Fruit fly (Drosophila melanogaster) whole organism, embryonic: ENCODE measurements around the gene Rsph3.

Source experiments
- CG10267 ChIP-seq: fragments of 200-800 bp; sonication (Bioruptor generic); optimal IDR thresholded peaks from 2 replicates; lab custom pipeline; 2018; ENCODE audit warnings: missing biosample characterization, mild to moderate bottlenecking, missing genetic modification characterization, moderate library complexity
- CG11560 ChIP-seq: fragments of 200-800 bp; sonication (Bioruptor generic); IDR thresholded peaks from 3 replicates; pipeline ENCODE4 v1.3.6; 2022; ENCODE audit warnings: missing biosample characterization, missing genetic modification characterization
- CG12744 ChIP-seq: fragments of 200-800 bp; sonication (Bioruptor generic); optimal IDR thresholded peaks from 2 replicates; lab custom pipeline; 2016; ENCODE audit warnings: missing biosample characterization, missing genetic modification characterization
- CG13296 ChIP-seq: fragments of 200-800 bp; sonication (Bioruptor generic); optimal IDR thresholded peaks from 3 replicates; lab custom pipeline; 2018; ENCODE audit warnings: missing biosample characterization, mild to moderate bottlenecking, missing genetic modification characterization
- CG13894 ChIP-seq: fragments of 200-800 bp; sonication (Bioruptor generic); optimal IDR thresholded peaks from 3 replicates; lab custom pipeline; 2018; ENCODE audit warnings: missing biosample characterization, mild to moderate bottlenecking, missing genetic modification characterization, moderate library complexity
- CG14710 ChIP-seq: fragments of 200-800 bp; sonication (Bioruptor generic); optimal IDR thresholded peaks from 3 replicates; lab custom pipeline; 2019; ENCODE audit warnings: missing biosample characterization, mild to moderate bottlenecking, missing genetic modification characterization, moderate library complexity
- CG1529 ChIP-seq: fragments of 200-800 bp; sonication (Bioruptor generic); optimal IDR thresholded peaks from 3 replicates; lab custom pipeline; 2018; ENCODE audit warnings: missing biosample characterization, missing genetic modification characterization
- CG15479 ChIP-seq: fragments of 200-800 bp; sonication (Bioruptor generic); optimal IDR thresholded peaks from 3 replicates; lab custom pipeline; 2019; ENCODE audit warnings: missing biosample characterization, mild to moderate bottlenecking, missing genetic modification characterization, moderate library complexity
- CG15601 ChIP-seq: fragments of 200-800 bp; sonication (Bioruptor generic); optimal IDR thresholded peaks from 3 replicates; lab custom pipeline; 2019; ENCODE audit warnings: missing biosample characterization, mild to moderate bottlenecking, missing genetic modification characterization, moderate library complexity
- CG18599 ChIP-seq: fragments of 200-800 bp; sonication (Bioruptor generic); optimal IDR thresholded peaks from 3 replicates; lab custom pipeline; 2017; ENCODE audit warnings: missing biosample characterization, missing genetic modification characterization, mild to moderate bottlenecking, moderate library complexity, missing genetic modification reagents
- CG32772 ChIP-seq: fragments of 200-800 bp; sonication (Bioruptor generic); IDR thresholded peaks from 2 replicates; pipeline ENCODE4 v1.3.6; 2022; ENCODE audit warnings: missing biosample characterization, missing genetic modification characterization
- CG33557 ChIP-seq: fragments of 200-800 bp; sonication (Bioruptor generic); optimal IDR thresholded peaks from 2 replicates; lab custom pipeline; 2019; ENCODE audit warnings: missing biosample characterization, mild to moderate bottlenecking, missing genetic modification characterization, moderate library complexity
- CG3838 ChIP-seq: fragments of 200-800 bp; sonication (Bioruptor generic); optimal IDR thresholded peaks from 3 replicates; lab custom pipeline; 2016; ENCODE audit warnings: missing biosample characterization, missing genetic modification characterization
- CG4424 ChIP-seq: fragments of 200-800 bp; sonication (Bioruptor generic); optimal IDR thresholded peaks from 3 replicates; lab custom pipeline; 2016; ENCODE audit warnings: missing biosample characterization, missing genetic modification characterization
- CG4617 ChIP-seq: fragments of 200-800 bp; sonication (Bioruptor generic); optimal IDR thresholded peaks from 3 replicates; lab custom pipeline; 2016; ENCODE audit warnings: missing biosample characterization, missing genetic modification characterization, borderline replicate concordance
- CG8359 ChIP-seq: fragments of 200-800 bp; sonication (Bioruptor generic); optimal IDR thresholded peaks from 2 replicates; lab custom pipeline; 2017; ENCODE audit warnings: missing biosample characterization, mild to moderate bottlenecking, missing genetic modification characterization, borderline replicate concordance
- CG8765 ChIP-seq: fragments of 200-800 bp; sonication (Bioruptor generic); IDR thresholded peaks from 2 replicates; pipeline ENCODE4 v1.3.6; 2022; ENCODE audit warnings: missing biosample characterization, missing genetic modification characterization
- Dek ChIP-seq: fragments of 200-800 bp; sonication (Bioruptor generic); optimal IDR thresholded peaks from 3 replicates; lab custom pipeline; 2019; ENCODE audit warnings: missing biosample characterization, mild to moderate bottlenecking, missing genetic modification characterization, moderate library complexity
- Dll ChIP-seq: fragments of 200-800 bp; sonication (Bioruptor generic); IDR thresholded peaks from 4 replicates; pipeline ENCODE4 v1.3.6; 2022; ENCODE audit warnings: missing biosample characterization, missing genetic modification characterization; ENCODE audit not compliant: partially characterized antibody
- Doc3 ChIP-seq: fragments of 200-800 bp; sonication (Bioruptor generic); IDR thresholded peaks from 3 replicates; pipeline ENCODE4 v1.3.6; 2022; ENCODE audit warnings: missing biosample characterization, missing genetic modification characterization; ENCODE audit not compliant: partially characterized antibody
- Eip74EF ChIP-seq, 2 experiments: fragments of 200-800 bp in 1 of 2; fragments of >200 bp in 1 of 2; sonication (Bioruptor generic) in 1 of 2; optimal IDR thresholded peaks; 2 replicates each; lab custom pipeline; 2017 to 2019; ENCODE audit warnings: missing biosample characterization in 2 of 2, missing genetic modification characterization in 2 of 2, mild to moderate bottlenecking in 1 of 2, moderate library complexity in 1 of 2
- HLH3B ChIP-seq: fragments of 200-800 bp; sonication (Bioruptor generic); IDR thresholded peaks from 2 replicates; pipeline ENCODE4 v1.3.6; 2022; ENCODE audit warnings: missing biosample characterization, missing genetic modification characterization
- HLH4C ChIP-seq: fragments of 200-800 bp; sonication (Bioruptor generic); IDR thresholded peaks from 3 replicates; pipeline ENCODE4 v1.3.6; 2022; ENCODE audit warnings: missing biosample characterization, missing genetic modification characterization; ENCODE audit not compliant: partially characterized antibody
- HLH54F ChIP-seq: fragments of 200-800 bp; sonication (Bioruptor generic); optimal IDR thresholded peaks from 3 replicates; lab custom pipeline; 2016; ENCODE audit warnings: missing biosample characterization, missing genetic modification characterization
- HmgD ChIP-seq: fragments of 200-800 bp; sonication (Bioruptor generic); optimal IDR thresholded peaks from 3 replicates; lab custom pipeline; 2016; ENCODE audit warnings: missing biosample characterization, missing genetic modification characterization
- HmgZ ChIP-seq: fragments of 200-800 bp; sonication (Bioruptor generic); optimal IDR thresholded peaks from 2 replicates; lab custom pipeline; 2018; ENCODE audit warnings: missing biosample characterization, mild to moderate bottlenecking, missing genetic modification characterization
- NC2β ChIP-seq: fragments of 200-800 bp; sonication (Bioruptor generic); optimal IDR thresholded peaks from 2 replicates; lab custom pipeline; 2016; ENCODE audit warnings: missing biosample characterization, missing genetic modification characterization
- Oaz ChIP-seq: fragments of 200-800 bp; sonication (Bioruptor generic); IDR thresholded peaks from 2 replicates; pipeline ENCODE4 v1.3.6; 2022; ENCODE audit warnings: missing biosample characterization, missing genetic modification characterization
- Optix ChIP-seq: fragments of 200-800 bp; sonication (Bioruptor generic); IDR thresholded peaks from 3 replicates; pipeline ENCODE4 v1.3.6; 2022; ENCODE audit warnings: missing biosample characterization, missing genetic modification characterization
- Sox102F ChIP-seq: fragments of 200-800 bp; sonication (Bioruptor generic); optimal IDR thresholded peaks from 2 replicates; lab custom pipeline; 2018; ENCODE audit warnings: missing biosample characterization, mild to moderate bottlenecking, missing genetic modification characterization, moderate library complexity
- amos ChIP-seq: fragments of 200-800 bp; sonication (Bioruptor generic); IDR thresholded peaks from 2 replicates; pipeline ENCODE4 v1.3.6; 2022; ENCODE audit warnings: missing biosample characterization, missing genetic modification characterization; ENCODE audit not compliant: partially characterized antibody
- az2 ChIP-seq: fragments of 200-800 bp; sonication (Bioruptor generic); optimal IDR thresholded peaks from 3 replicates; lab custom pipeline; 2016; ENCODE audit warnings: missing biosample characterization, missing genetic modification characterization
- btn ChIP-seq: fragments of 200-800 bp; sonication (Bioruptor generic); optimal IDR thresholded peaks from 2 replicates; lab custom pipeline; 2016; ENCODE audit warnings: missing biosample characterization, missing genetic modification characterization
- cg ChIP-seq: fragments of 200-800 bp; sonication (Bioruptor generic); optimal IDR thresholded peaks from 3 replicates; lab custom pipeline; 2019; ENCODE audit warnings: missing biosample characterization, mild to moderate bottlenecking, missing genetic modification characterization, moderate library complexity
- chif ChIP-seq, 2 experiments: fragments of 200-800 bp; sonication (Bioruptor generic); optimal IDR thresholded peaks; 3 replicates each; lab custom pipeline; 2016; ENCODE audit warnings: missing biosample characterization in 2 of 2, missing genetic modification characterization in 2 of 2
- chinmo ChIP-seq: fragments of 200-800 bp; sonication (Bioruptor generic); IDR thresholded peaks from 4 replicates; pipeline ENCODE4 v1.3.6; 2022; ENCODE audit warnings: missing biosample characterization, missing genetic modification characterization; ENCODE audit not compliant: partially characterized antibody
- croc ChIP-seq: fragments of 200-800 bp; sonication (Bioruptor generic); conservative IDR thresholded peaks from 3 replicates; pipeline ENCODE4 v1.3.6; 2022; ENCODE audit warnings: missing biosample characterization, missing genetic modification characterization
- danr ChIP-seq: fragments of 200-800 bp; sonication (Bioruptor generic); IDR thresholded peaks from 2 replicates; pipeline ENCODE4 v1.3.6; 2022; ENCODE audit warnings: missing biosample characterization, missing genetic modification characterization
- dpn ChIP-seq, 2 experiments: fragments of 200-800 bp; sonication (Bioruptor generic); optimal IDR thresholded peaks; 3 replicates each; lab custom pipeline; 2016; ENCODE audit warnings: missing biosample characterization in 2 of 2, missing genetic modification characterization in 2 of 2
- eve ChIP-seq, 2 experiments: fragments of >200 bp; optimal IDR thresholded peaks; 2 replicates each; lab custom pipeline; 2017; ENCODE audit warnings: missing biosample characterization in 2 of 2, missing genetic modification characterization in 2 of 2
- ewg ChIP-seq: fragments of 200-800 bp; sonication (Bioruptor generic); optimal IDR thresholded peaks from 3 replicates; lab custom pipeline; 2017; ENCODE audit warnings: mild to moderate bottlenecking, missing biosample characterization, missing genetic modification reagents, missing genetic modification characterization
- fu2 ChIP-seq: fragments of 200-800 bp; sonication (Bioruptor generic); optimal IDR thresholded peaks from 2 replicates; lab custom pipeline; 2016; ENCODE audit warnings: missing biosample characterization, missing genetic modification characterization
- klu ChIP-seq: fragments of 200-800 bp; sonication (Bioruptor generic); IDR thresholded peaks from 2 replicates; pipeline ENCODE4 v1.3.6; 2022; ENCODE audit warnings: missing biosample characterization, missing genetic modification characterization
- sens ChIP-seq: fragments of 200-800 bp; sonication (Bioruptor generic); peaks from one replicate; lab custom pipeline; 2016; ENCODE audit warnings: missing biosample characterization, missing genetic modification characterization
- slbo ChIP-seq: fragments of 200-800 bp; sonication (Bioruptor generic); IDR thresholded peaks from 2 replicates; pipeline ENCODE4 v1.3.6; 2022; ENCODE audit warnings: missing biosample characterization, missing genetic modification characterization
- sr ChIP-seq: fragments of 200-800 bp; sonication (Bioruptor generic); IDR thresholded peaks from 3 replicates; pipeline ENCODE4 v1.3.6; 2022; ENCODE audit warnings: missing biosample characterization, missing genetic modification characterization
- tio ChIP-seq: fragments of 200-800 bp; sonication (Bioruptor generic); optimal IDR thresholded peaks from 2 replicates; lab custom pipeline; 2017; ENCODE audit warnings: missing biosample characterization, missing genetic modification characterization, inconsistent platforms
- ttk ChIP-seq: fragments of 200-800 bp; sonication (Bioruptor generic); IDR thresholded peaks from 2 replicates; pipeline ENCODE4 v2.1.2; 2022; ENCODE audit warnings: missing biosample characterization, missing genetic modification characterization
- twi ChIP-seq: fragments of 200-800 bp; optimal IDR thresholded peaks from 2 replicates; lab custom pipeline; 2019; ENCODE audit warnings: missing biosample characterization, mild to moderate bottlenecking, missing genetic modification characterization, moderate library complexity
- zf30C ChIP-seq: fragments of 200-800 bp; sonication (Bioruptor generic); optimal IDR thresholded peaks from 3 replicates; lab custom pipeline; 2018; ENCODE audit warnings: missing biosample characterization, mild to moderate bottlenecking, missing genetic modification characterization

Gene Rsph3

DNA sequence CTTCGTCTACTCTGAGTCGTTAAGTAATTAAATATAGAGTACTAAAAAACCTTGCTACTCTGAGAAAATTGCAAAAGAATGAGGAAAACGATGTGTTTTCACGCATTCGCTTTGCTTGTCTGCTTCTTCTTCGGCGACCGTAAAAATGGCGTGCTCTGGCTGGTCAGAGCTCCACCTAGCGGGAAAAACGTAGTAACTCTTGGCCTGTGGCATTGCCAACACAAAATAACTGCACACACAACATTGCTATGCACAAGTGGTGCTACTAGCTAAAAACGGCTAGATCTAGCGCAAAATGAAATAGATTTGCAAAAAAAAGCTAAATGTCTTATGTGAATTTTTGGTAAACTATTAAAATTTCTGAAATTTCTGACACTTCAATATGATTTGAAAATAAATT lies 15.9 kb downstream of the Rsph3 start (continued):
- no peak for TF ChIP-seq btn (GFP tag; lab: Kevin White, UChicago)
- peak; percentile 9 for TF ChIP-seq CG33557 (GFP tag; lab: Kevin White, UChicago)
- peak; percentile 33 for TF ChIP-seq CG13296
- peak; percentile 5 for TF ChIP-seq cg (GFP tag; lab: Kevin White, UChicago)
- TF ChIP-seq zf30C (GFP tag; lab: Kevin White, UChicago) = no peak
- no peak for TF ChIP-seq CG8359 (GFP tag; lab: Kevin White, UChicago)
- TF ChIP-seq HLH4C = no peak
- peak; percentile 48 for TF ChIP-seq NC2β (GFP tag; lab: Kevin White, UChicago)
- TF ChIP-seq twi (tag; lab: Kevin White, UChicago) = peak; percentile 6
- TF ChIP-seq CG10267 (tag; lab: Kevin White, UChicago) = peak; percentile 49
- no peak for TF ChIP-seq eve (GFP tag; optimal IDR thresholded peaks at IDR 0.05; lab: Kevin White, UChicago)
- TF ChIP-seq CG32772 = no peak; the same call in 1 of the 2 replicates
- no peak for TF ChIP-seq Optix (GFP tag; lab: Robert Waterston, UW)
- TF ChIP-seq sens (GFP tag; lab: Kevin White, UChicago) = peak; percentile 84
- peak; percentile 63 for TF ChIP-seq CG14710 (tag; lab: Kevin White, UChicago)
- TF ChIP-seq Dll (GFP tag; lab: Robert Waterston, UW) = no peak
- peak; percentile 66 for TF ChIP-seq ewg (GFP tag; lab: Kevin White, UChicago)
- TF ChIP-seq klu (GFP tag; lab: Robert Waterston, UW) = peak; percentile 20; the same call in 1 of the 2 replicates
- peak; percentile 30; the same call in 1 of the 2 replicates for TF ChIP-seq CG8765
- TF ChIP-seq croc (GFP tag; lab: Robert Waterston, UW) = no peak
- no peak for TF ChIP-seq CG1529 (GFP tag; lab: Kevin White, UChicago)
- peak; percentile 34; the same call in 1 of the 2 replicates for TF ChIP-seq HLH3B (GFP tag; lab: Robert Waterston, UW)
- TF ChIP-seq dpn (GFP tag; optimal IDR thresholded peaks at IDR 0.05; lab: Kevin White, UChicago) = peak; percentile 30 to 45
- TF ChIP-seq Doc3 = no peak
- TF ChIP-seq CG11560 (tag; lab: Robert Waterston, UW) = no peak
- TF ChIP-seq HmgZ (tag; lab: Kevin White, UChicago) = peak; percentile 79
- TF ChIP-seq Eip74EF (GFP tag; optimal IDR thresholded peaks at IDR 0.05; lab: Kevin White, UChicago) = no peak
- peak; percentile 42 for TF ChIP-seq fu2
- peak; percentile 20 for TF ChIP-seq HmgD
- TF ChIP-seq CG12744 (GFP tag; lab: Kevin White, UChicago) = no peak
- peak; percentile 9 for TF ChIP-seq az2 (GFP tag; lab: Kevin White, UChicago)
- TF ChIP-seq Dek (tag; lab: Kevin White, UChicago) = no peak
- TF ChIP-seq CG15601 (tag; lab: Kevin White, UChicago) = peak; percentile 8
- TF ChIP-seq HLH54F (GFP tag; lab: Kevin White, UChicago) = peak; percentile 67
- peak; percentile 5 for TF ChIP-seq CG4424
- no peak for TF ChIP-seq Oaz (GFP tag; lab: Robert Waterston, UW)
- TF ChIP-seq CG13894 (tag; lab: Kevin White, UChicago) = peak; percentile 64
- TF ChIP-seq CG18599 = no peak
- no peak for TF ChIP-seq Sox102F (GFP tag; lab: Kevin White, UChicago)
- peak; percentile 13; the same call in 1 of the 2 replicates for TF ChIP-seq ttk (GFP tag; lab: Robert Waterston, UW)
- TF ChIP-seq slbo (GFP tag; lab: Robert Waterston, UW) = peak; percentile 85
- peak; percentile 53; the same call in 1 of the 4 replicates for TF ChIP-seq chinmo (GFP tag; lab: Robert Waterston, UW)
- peak; percentile 7 for TF ChIP-seq CG15479
- no peak for TF ChIP-seq CG3838 (GFP tag; lab: Kevin White, UChicago)
- TF ChIP-seq chif (GFP tag; optimal IDR thresholded peaks at IDR 0.05; lab: Kevin White, UChicago) = peak in 1 of 2 experiments; percentile 40
- peak; percentile 50; the same call in 1 of the 2 replicates for TF ChIP-seq amos (GFP tag; lab: Robert Waterston, UW)
- peak; percentile 49 for TF ChIP-seq CG4617 (GFP tag; lab: Kevin White, UChicago)
- 0 out of 3 replicates have a peak, but pooled peaks have one; percentile 41 for TF ChIP-seq sr (GFP tag; lab: Robert Waterston, UW)
- TF ChIP-seq tio (GFP tag; lab: Kevin White, UChicago) = no peak
- no peak for TF ChIP-seq danr (GFP tag; lab: Robert Waterston, UW)
